Worm (Caenorhabditis elegans): ENCODE measurements around the gene C44C10.11.

- no peak for TF ChIP-seq ztf-28 (GFP tag; IDR thresholded peaks at IDR 0.05)
- no peak for TF ChIP-seq snpc-1.3 (tag; optimal IDR thresholded peaks at IDR 0.05; ENCODE audit: insufficient read depth)
- no peak for TF ChIP-seq ceh-27 (GFP tag; optimal IDR thresholded peaks at IDR 0.05)
- TF ChIP-seq ama-1 (optimal IDR thresholded peaks at IDR 0.05) = no peak
- no peak for TF ChIP-seq ama-1 (GFP tag; optimal IDR thresholded peaks at IDR 0.05)
- TF ChIP-seq nhr-90 (tag; optimal IDR thresholded peaks at IDR 0.05) = no peak
- TF ChIP-seq him-1 (tag; optimal IDR thresholded peaks at IDR 0.05) = no peak
- TF ChIP-seq egrh-3 (GFP tag; IDR thresholded peaks at IDR 0.05) = no peak
- no peak for TF ChIP-seq Y53G8AR.9 (GFP tag; conservative IDR thresholded peaks at IDR 0.05)
- TF ChIP-seq madf-3 (GFP tag; IDR thresholded peaks at IDR 0.05) = no peak
- TF ChIP-seq B0336.3 (GFP tag; IDR thresholded peaks at IDR 0.05) = no peak
- no peak for TF ChIP-seq lsl-1 (GFP tag; optimal IDR thresholded peaks at IDR 0.05)
- no peak for TF ChIP-seq nhr-120 (GFP tag; IDR thresholded peaks at IDR 0.05)
- TF ChIP-seq hrde-1 (tag; optimal IDR thresholded peaks at IDR 0.05; ENCODE audit: borderline replicate concordance) = no peak
- no peak for TF ChIP-seq B0035.1 (tag; optimal IDR thresholded peaks at IDR 0.05)
Measured at ce11 chrX:11738602-11739100, 28.5 kb upstream of the C44C10.11 start, which contains the start of gene nspa-9.

Measured in whole organism, young adult.